Worm (Caenorhabditis elegans) whole organism, L3 larva: ENCODE measurements around the gene F56D2.3.

ENCODE experiments used
- R02D3.7 ChIP-seq: fragments of 150-350 bp; optimal IDR thresholded peaks from 2 replicates; lab custom pipeline; 2014; ENCODE audit warnings: missing biosample characterization, missing genetic modification characterization
- ama-1 ChIP-seq: fragments of 150-350 bp; optimal IDR thresholded peaks from 2 replicates; lab custom pipeline; 2018
- ceh-16 ChIP-seq: sonication (generic microtip); optimal IDR thresholded peaks from 2 replicates; lab custom pipeline; 2017; ENCODE audit warnings: missing biosample characterization, missing genetic modification characterization
- ceh-28 ChIP-seq: fragments of 150-350 bp; optimal IDR thresholded peaks from 2 replicates; lab custom pipeline; 2014; ENCODE audit warnings: missing biosample characterization, missing genetic modification reagents, missing genetic modification characterization
- ceh-82 ChIP-seq: fragments of 150-350 bp; optimal IDR thresholded peaks from 2 replicates; lab custom pipeline; 2014; ENCODE audit warnings: missing biosample characterization, missing genetic modification characterization
- egl-27 ChIP-seq: sonication (generic microtip); optimal IDR thresholded peaks from 4 replicates; lab custom pipeline; 2017; ENCODE audit warnings: missing biosample characterization, missing genetic modification reagents, missing genetic modification characterization
- egl-5 ChIP-seq: fragments of 150-350 bp; optimal IDR thresholded peaks from 2 replicates; lab custom pipeline; 2017; ENCODE audit warnings: missing biosample characterization, missing genetic modification reagents, missing genetic modification characterization, inconsistent platforms
- elt-3 ChIP-seq, 3 experiments: fragments of 150-350 bp in 1 of 3; sonication (generic microtip) in 2 of 3; optimal IDR thresholded peaks; 2 replicates in 2 of 3; 4 replicates in 1 of 3; lab custom pipeline; 2014 to 2017; ENCODE audit warnings: missing biosample characterization in 3 of 3, missing genetic modification characterization in 3 of 3
- eor-1 ChIP-seq, 2 experiments: fragments of 150-350 bp; optimal IDR thresholded peaks; 2 replicates each; lab custom pipeline; 2014 to 2018; ENCODE audit warnings: missing biosample characterization in 2 of 2, missing genetic modification characterization in 2 of 2
- fkh-2 ChIP-seq: fragments of 150-350 bp; optimal IDR thresholded peaks from 2 replicates; lab custom pipeline; 2014; ENCODE audit warnings: missing biosample characterization, missing genetic modification reagents, missing genetic modification characterization
- fos-1 ChIP-seq: fragments of 150-350 bp; optimal IDR thresholded peaks from 2 replicates; lab custom pipeline; 2014; ENCODE audit warnings: missing biosample characterization, missing genetic modification characterization
- hmg-11 ChIP-seq: sonication (generic microtip); optimal IDR thresholded peaks from 2 replicates; lab custom pipeline; 2016; ENCODE audit warnings: missing genetic modification characterization, missing compliant biosample characterization
- jun-1 ChIP-seq: fragments of 150-350 bp; optimal IDR thresholded peaks from 2 replicates; lab custom pipeline; 2014; ENCODE audit warnings: missing biosample characterization, missing genetic modification reagents, missing genetic modification characterization
- lin-39 ChIP-seq: fragments of 150-350 bp; optimal IDR thresholded peaks from 2 replicates; lab custom pipeline; 2018; ENCODE audit warnings: missing biosample characterization, missing genetic modification reagents, missing genetic modification characterization
- lsy-12 ChIP-seq: sonication (generic microtip); optimal IDR thresholded peaks from 2 replicates; lab custom pipeline; 2016; ENCODE audit warnings: mild to moderate bottlenecking, missing genetic modification characterization, missing compliant biosample characterization
- mml-1 ChIP-seq: fragments of 150-350 bp; sonication (generic microtip); optimal IDR thresholded peaks from 3 replicates; lab custom pipeline; 2014; ENCODE audit warnings: missing biosample characterization, missing genetic modification characterization
- nfya-1 ChIP-seq: sonication (generic microtip); optimal IDR thresholded peaks from 2 replicates; lab custom pipeline; 2017; ENCODE audit warnings: missing genetic modification characterization, mild to moderate bottlenecking, missing compliant biosample characterization, antibody characterized with exemption, moderate library complexity; ENCODE audit not compliant: insufficient read depth
- nhr-12 ChIP-seq: fragments of 150-350 bp; optimal IDR thresholded peaks from 2 replicates; lab custom pipeline; 2014; ENCODE audit warnings: missing biosample characterization, missing genetic modification characterization
- nhr-23 ChIP-seq: fragments of 150-350 bp; optimal IDR thresholded peaks from 2 replicates; lab custom pipeline; 2014; ENCODE audit warnings: missing biosample characterization, missing genetic modification reagents, missing genetic modification characterization
- nhr-237 ChIP-seq: fragments of 150-350 bp; optimal IDR thresholded peaks from 2 replicates; lab custom pipeline; 2014; ENCODE audit warnings: missing biosample characterization, missing genetic modification characterization
- nhr-25 ChIP-seq: sonication (generic microtip); optimal IDR thresholded peaks from 2 replicates; lab custom pipeline; 2017; ENCODE audit warnings: missing biosample characterization, missing genetic modification characterization
- nhr-28 ChIP-seq: fragments of 150-350 bp; optimal IDR thresholded peaks from 2 replicates; lab custom pipeline; 2014; ENCODE audit warnings: missing biosample characterization, missing genetic modification characterization
- nhr-76 ChIP-seq: fragments of 150-350 bp; sonication (generic microtip); optimal IDR thresholded peaks from 5 replicates; lab custom pipeline; 2014; ENCODE audit warnings: missing biosample characterization, missing genetic modification characterization
- pqm-1 ChIP-seq: fragments of 150-350 bp; optimal IDR thresholded peaks from 2 replicates; lab custom pipeline; 2017; ENCODE audit warnings: missing biosample characterization, missing genetic modification characterization, inconsistent platforms
- sea-2 ChIP-seq: fragments of 150-350 bp; sonication (generic microtip); optimal IDR thresholded peaks from 4 replicates; lab custom pipeline; 2014; ENCODE audit warnings: missing biosample characterization, missing genetic modification reagents, missing genetic modification characterization
- skn-1 ChIP-seq: fragments of 150-350 bp; optimal IDR thresholded peaks from 2 replicates; lab custom pipeline; 2014; ENCODE audit warnings: missing biosample characterization, missing genetic modification characterization
- snpc-4 ChIP-seq: fragments of 150-350 bp; optimal IDR thresholded peaks from 2 replicates; lab custom pipeline; 2014; ENCODE audit warnings: missing biosample characterization, missing genetic modification characterization
- tbx-2 ChIP-seq: sonication (generic microtip); optimal IDR thresholded peaks from 2 replicates; lab custom pipeline; 2016; ENCODE audit warnings: mild to moderate bottlenecking, missing genetic modification characterization, missing compliant biosample characterization
- unc-62 ChIP-seq: fragments of 150-350 bp; sonication (generic microtip); optimal IDR thresholded peaks from 4 replicates; lab custom pipeline; 2014; ENCODE audit warnings: missing biosample characterization, missing genetic modification reagents, missing genetic modification characterization
- zag-1 ChIP-seq: fragments of 150-350 bp; optimal IDR thresholded peaks from 2 replicates; lab custom pipeline; 2014; ENCODE audit warnings: missing biosample characterization, missing genetic modification characterization
- ztf-11 ChIP-seq: fragments of 150-350 bp; optimal IDR thresholded peaks from 2 replicates; lab custom pipeline; 2014; ENCODE audit warnings: missing biosample characterization, missing genetic modification characterization
- ztf-4 ChIP-seq: fragments of 150-350 bp; optimal IDR thresholded peaks from 2 replicates; lab custom pipeline; 2014; ENCODE audit warnings: missing biosample characterization, missing genetic modification characterization

Gene F56D2.3

DNA sequence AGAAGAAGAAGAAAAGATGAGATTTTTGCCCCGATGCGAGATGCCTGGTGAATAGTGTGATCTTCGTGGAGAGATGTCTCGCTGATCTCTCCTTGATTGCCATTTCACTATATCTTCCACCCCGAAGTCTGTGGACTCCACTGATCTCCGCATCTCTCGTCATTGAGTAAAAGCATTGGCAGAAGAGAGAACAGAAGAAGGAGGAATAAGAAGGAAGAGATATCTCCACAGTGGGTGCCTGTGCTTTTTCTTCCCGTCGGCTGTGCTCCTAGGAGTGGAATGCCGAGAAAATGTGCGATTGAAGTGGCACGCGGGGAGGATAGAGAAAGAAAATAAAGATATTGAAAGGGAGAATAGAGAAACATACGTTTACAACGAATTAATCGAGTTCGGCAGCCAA lies 21.1 kb upstream of the F56D2.3 start:
- TF ChIP-seq nhr-76 (no peak), nhr-12 (no peak), ztf-11 (tag; lab: Kevin White, UChicago) (no peak), nfya-1 (peak; percentile 23)

DNA sequence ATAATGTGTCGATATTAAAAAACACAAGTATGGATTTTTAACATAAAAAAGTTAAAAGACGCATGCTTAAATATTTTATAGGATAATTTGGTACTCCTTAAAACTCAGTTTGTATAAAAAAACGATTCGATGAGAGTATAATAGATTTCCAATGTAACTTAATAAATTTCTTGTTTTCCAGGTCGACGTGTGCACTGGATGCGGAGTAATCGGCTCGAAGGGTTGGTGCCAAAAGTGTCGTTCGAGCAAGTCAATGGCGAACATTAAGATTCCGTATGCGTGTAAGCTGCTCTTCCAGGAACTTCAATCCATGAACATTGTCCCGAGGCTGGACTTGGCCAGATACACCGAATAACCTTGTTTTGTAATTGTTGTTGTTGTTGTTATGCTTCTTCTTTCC lies 20.4 kb upstream of the F56D2.3 start:
- TF ChIP-seq elt-3 (tag; optimal IDR thresholded peaks at IDR 0.05; lab: Kevin White, UChicago), result no peak

ce11 chrIII:5564799-5565198 lies 19.9 kb upstream of the F56D2.3 start, which contains the start of gene mlc-3:
mlc-3 (plus strand) TSS chrIII:5565025.
- TF ChIP-seq elt-3 (tag; optimal IDR thresholded peaks at IDR 0.05; lab: Kevin White, UChicago) (no peak), nfya-1 (no peak), sea-2 (GFP tag; lab: Kevin White, UChicago) (no peak), skn-1 (tag; lab: Kevin White, UChicago) (no peak), mml-1 (no peak), ama-1 (lab: Kevin White, UChicago) (no peak), nhr-12 (no peak), pqm-1 (tag; lab: Kevin White, UChicago) (no peak), fkh-2 (tag; lab: Kevin White, UChicago) (no peak), ceh-82 (tag; lab: Kevin White, UChicago) (no peak), tbx-2 (tag; lab: Kevin White, UChicago) (no peak), fos-1 (no peak), unc-62 (GFP tag; lab: Kevin White, UChicago) (no peak), hmg-11 (tag; lab: Kevin White, UChicago) (no peak), eor-1 (tag; optimal IDR thresholded peaks at IDR 0.05; lab: Kevin White, UChicago) (no peak), nhr-237 (tag; lab: Kevin White, UChicago) (no peak)

- TF ChIP-seq nhr-237 (tag; lab: Kevin White, UChicago), result no peak
- TF ChIP-seq nfya-1, result no peak
Measured at ce11 chrIII:5565699-5566098, 19.0 kb upstream of the F56D2.3 start.

ce11 chrIII:5566496-5566895 lies 18.3 kb upstream of the F56D2.3 start:
- TF ChIP-seq jun-1 (no peak), tbx-2 (tag; lab: Kevin White, UChicago) (no peak), unc-62 (GFP tag; lab: Kevin White, UChicago) (no peak), nhr-237 (tag; lab: Kevin White, UChicago) (no peak), lin-39 (tag; lab: Kevin White, UChicago) (no peak), nhr-76 (no peak), ceh-28 (tag; lab: Kevin White, UChicago) (no peak), pqm-1 (tag; lab: Kevin White, UChicago) (no peak), eor-1 (tag; optimal IDR thresholded peaks at IDR 0.05; lab: Kevin White, UChicago) (no peak), skn-1 (tag; lab: Kevin White, UChicago) (no peak), R02D3.7 (tag; lab: Kevin White, UChicago) (no peak), nhr-28 (tag; lab: Kevin White, UChicago) (no peak), snpc-4 (no peak), nhr-23 (no peak), egl-5 (tag; lab: Kevin White, UChicago) (no peak), sea-2 (GFP tag; lab: Kevin White, UChicago) (no peak), ceh-82 (tag; lab: Kevin White, UChicago) (no peak)

ce11 chrIII:5568265-5568664 lies 16.5 kb upstream of the F56D2.3 start:
- TF ChIP-seq snpc-4, result no peak
- no peak for TF ChIP-seq lsy-12 (tag; lab: Kevin White, UChicago)
- no peak for TF ChIP-seq nhr-25 (tag; lab: Kevin White, UChicago)
- no peak for TF ChIP-seq ztf-4 (tag; lab: Kevin White, UChicago)
- TF ChIP-seq sea-2 (GFP tag; lab: Kevin White, UChicago), result no peak
- no peak for TF ChIP-seq zag-1
- TF ChIP-seq egl-5 (tag; lab: Kevin White, UChicago), result no peak
- TF ChIP-seq tbx-2 (tag; lab: Kevin White, UChicago), result no peak
- TF ChIP-seq ceh-16, result no peak
- TF ChIP-seq ztf-11 (tag; lab: Kevin White, UChicago), result no peak
- no peak for TF ChIP-seq egl-27 (tag; lab: Kevin White, UChicago)
- no peak for TF ChIP-seq ceh-82 (tag; lab: Kevin White, UChicago)
